Fruit fly (Drosophila melanogaster): ENCODE data around the gene rogdi.

Gene rogdi

DNA sequence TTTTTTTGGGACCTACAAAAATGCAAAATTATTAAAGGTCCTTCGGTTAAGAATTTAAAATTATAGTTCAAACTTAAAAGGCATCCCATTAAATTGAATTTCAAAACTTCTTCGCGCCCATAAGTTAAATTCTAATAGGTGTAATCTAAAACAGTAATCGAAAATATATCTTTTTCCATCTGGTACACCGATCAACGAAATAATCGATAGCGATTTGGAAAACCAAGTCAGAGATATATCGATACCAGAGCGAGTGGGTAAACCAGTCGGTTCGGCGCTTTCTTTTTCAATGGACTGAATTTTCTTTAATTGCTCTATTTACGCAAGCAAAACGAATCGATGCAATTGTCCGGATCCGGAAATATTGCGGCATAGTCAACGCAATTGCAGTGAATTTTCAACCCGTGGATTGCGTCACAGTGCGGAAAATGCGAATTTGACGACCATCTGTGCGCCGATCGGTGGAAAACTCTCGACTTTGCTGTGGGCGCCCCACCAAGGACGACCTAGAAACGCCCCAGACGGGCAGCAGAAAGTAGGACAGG lies 25.1 kb upstream of the rogdi start, which contains the start of gene Fit2:
Fit2 (plus strand) TSS at position 234 of the 545 bp plus-strand sequence.
- TF ChIP-seq pad (GFP tag; optimal IDR thresholded peaks at IDR 0.05) = no peak
- TF ChIP-seq bab1 (GFP tag; optimal IDR thresholded peaks at IDR 0.05) = no peak
- no peak for TF ChIP-seq CG5204 (GFP tag; optimal IDR thresholded peaks at IDR 0.05)
- TF ChIP-seq CG7045 (GFP tag; optimal IDR thresholded peaks at IDR 0.05) = no peak
- TF ChIP-seq cnc (optimal IDR thresholded peaks at IDR 0.05) = no peak
- TF ChIP-seq CG12768 (GFP tag; optimal IDR thresholded peaks at IDR 0.05) = no peak
- TF ChIP-seq Crg-1 (GFP tag; optimal IDR thresholded peaks at IDR 0.05) = no peak
- no peak for TF ChIP-seq CG7101 (tag; optimal IDR thresholded peaks at IDR 0.05)
- no peak for TF ChIP-seq ovo (GFP tag; optimal IDR thresholded peaks at IDR 0.05)

- TF ChIP-seq Hr96 (GFP tag; optimal IDR thresholded peaks at IDR 0.05) = no peak
- no peak for TF ChIP-seq cnc (optimal IDR thresholded peaks at IDR 0.05)
- TF ChIP-seq bab1 (GFP tag; optimal IDR thresholded peaks at IDR 0.05) = no peak
- TF ChIP-seq tj (GFP tag; optimal IDR thresholded peaks at IDR 0.05) = no peak
- no peak for TF ChIP-seq toe (GFP tag; optimal IDR thresholded peaks at IDR 0.05)
- TF ChIP-seq CG12768 (GFP tag; optimal IDR thresholded peaks at IDR 0.05) = no peak
- no peak for TF ChIP-seq Clk (GFP tag; optimal IDR thresholded peaks at IDR 0.05)
- no peak for TF ChIP-seq CG5204 (GFP tag; optimal IDR thresholded peaks at IDR 0.05)
- TF ChIP-seq pad (GFP tag; optimal IDR thresholded peaks at IDR 0.05) = no peak
- no peak for TF ChIP-seq CG14711 (tag; optimal IDR thresholded peaks at IDR 0.05)
- TF ChIP-seq CG1620 (GFP tag; optimal IDR thresholded peaks at IDR 0.05) = no peak
- TF ChIP-seq Crg-1 (GFP tag; optimal IDR thresholded peaks at IDR 0.05) = no peak
- no peak for TF ChIP-seq CG7101 (tag; optimal IDR thresholded peaks at IDR 0.05)
- TF ChIP-seq kay (GFP tag; ENCODE audit: borderline replicate concordance) = no peak
- TF ChIP-seq cic (GFP tag; optimal IDR thresholded peaks at IDR 0.05) = no peak
- TF ChIP-seq CG11617 (GFP tag; optimal IDR thresholded peaks at IDR 0.05) = no peak
- no peak for TF ChIP-seq CG7045 (GFP tag; optimal IDR thresholded peaks at IDR 0.05)
Measured at dm6 chr3L:17027310-17027709, 22.0 kb upstream of the rogdi start, which contains the start of gene CG7730. CG7730 (plus strand) TSS chr3L:17027515.

dm6 chr3L:17031971-17032370 lies 17.3 kb upstream of the rogdi start, which contains the start of gene Ilp8:
Ilp8 (minus strand) TSS chr3L:17032080.
- TF ChIP-seq Crg-1 (GFP tag; optimal IDR thresholded peaks at IDR 0.05) (no peak), CG11617 (GFP tag; optimal IDR thresholded peaks at IDR 0.05) (no peak), Clk (GFP tag; optimal IDR thresholded peaks at IDR 0.05) (no peak)

DNA sequence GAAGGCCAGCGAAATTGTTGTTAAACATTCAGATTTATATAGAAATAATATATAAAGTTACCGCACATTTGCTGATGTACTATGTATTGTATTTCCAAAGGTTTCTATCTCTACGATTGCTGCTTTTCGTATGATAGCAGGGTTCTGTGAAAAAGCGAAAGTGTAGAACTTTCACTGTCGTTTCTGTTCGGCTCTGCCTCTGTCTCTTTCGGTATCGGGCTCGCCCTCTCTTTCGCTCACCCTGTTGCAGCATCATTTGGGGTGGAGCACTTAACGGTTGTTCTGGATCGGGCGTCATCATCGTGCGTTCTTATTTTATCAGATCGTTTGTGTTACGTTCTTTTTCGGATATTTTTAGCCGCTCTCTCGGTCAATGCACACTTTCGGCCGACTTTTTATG lies 16.0 kb upstream of the rogdi start:
- TF ChIP-seq pad (GFP tag; optimal IDR thresholded peaks at IDR 0.05) (no peak), CG14711 (tag; optimal IDR thresholded peaks at IDR 0.05) (no peak), CG7045 (GFP tag; optimal IDR thresholded peaks at IDR 0.05) (no peak), Crg-1 (GFP tag; optimal IDR thresholded peaks at IDR 0.05) (no peak), CG33017 (tag; optimal IDR thresholded peaks at IDR 0.05) (no peak), CG7101 (tag; optimal IDR thresholded peaks at IDR 0.05) (no peak), CG12768 (GFP tag; optimal IDR thresholded peaks at IDR 0.05) (no peak), Hr96 (GFP tag; optimal IDR thresholded peaks at IDR 0.05) (no peak), cic (GFP tag; optimal IDR thresholded peaks at IDR 0.05) (no peak), cnc (optimal IDR thresholded peaks at IDR 0.05) (no peak), CG5204 (GFP tag; optimal IDR thresholded peaks at IDR 0.05) (no peak), Mnt (GFP tag; optimal IDR thresholded peaks at IDR 0.05) (no peak), bab1 (GFP tag; optimal IDR thresholded peaks at IDR 0.05) (no peak)

DNA sequence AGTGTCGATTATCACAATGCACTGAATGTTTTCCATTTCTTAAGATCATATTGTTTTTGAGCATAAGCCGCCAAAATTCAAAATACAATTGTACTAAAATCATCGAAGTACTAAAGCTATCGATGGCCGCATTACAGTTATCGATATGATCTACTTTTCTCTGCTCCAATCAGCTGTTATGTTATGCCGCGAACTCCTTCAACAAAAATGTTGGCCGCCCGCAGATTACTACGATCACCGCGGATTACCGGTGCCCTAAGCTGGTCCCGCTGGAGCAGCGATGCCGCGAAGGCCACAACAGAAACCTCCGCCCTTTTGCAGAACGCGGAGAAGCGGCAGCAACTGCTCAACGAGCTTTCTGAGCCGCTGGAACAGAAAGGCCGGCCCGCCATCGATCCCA lies 13.8 kb upstream of the rogdi start, which contains the start of gene beg:
beg (plus strand) TSS at position 177 of the 400 bp plus-strand sequence.
- no peak for TF ChIP-seq Hr96 (GFP tag; optimal IDR thresholded peaks at IDR 0.05)
- TF ChIP-seq Clk (GFP tag; optimal IDR thresholded peaks at IDR 0.05) = no peak
- TF ChIP-seq ovo (GFP tag; optimal IDR thresholded peaks at IDR 0.05) = no peak
- TF ChIP-seq toe (GFP tag; optimal IDR thresholded peaks at IDR 0.05) = no peak
- TF ChIP-seq CG11617 (GFP tag; optimal IDR thresholded peaks at IDR 0.05) = no peak
- TF ChIP-seq CG33017 (tag; optimal IDR thresholded peaks at IDR 0.05) = no peak
- TF ChIP-seq CG7045 (GFP tag; optimal IDR thresholded peaks at IDR 0.05) = no peak
- no peak for TF ChIP-seq bab1 (GFP tag; optimal IDR thresholded peaks at IDR 0.05)
- TF ChIP-seq CG1620 (GFP tag; optimal IDR thresholded peaks at IDR 0.05) = no peak
- TF ChIP-seq cnc (optimal IDR thresholded peaks at IDR 0.05) = no peak
- no peak for TF ChIP-seq CG14711 (tag; optimal IDR thresholded peaks at IDR 0.05)
- TF ChIP-seq CG7101 (tag; optimal IDR thresholded peaks at IDR 0.05) = no peak

DNA sequence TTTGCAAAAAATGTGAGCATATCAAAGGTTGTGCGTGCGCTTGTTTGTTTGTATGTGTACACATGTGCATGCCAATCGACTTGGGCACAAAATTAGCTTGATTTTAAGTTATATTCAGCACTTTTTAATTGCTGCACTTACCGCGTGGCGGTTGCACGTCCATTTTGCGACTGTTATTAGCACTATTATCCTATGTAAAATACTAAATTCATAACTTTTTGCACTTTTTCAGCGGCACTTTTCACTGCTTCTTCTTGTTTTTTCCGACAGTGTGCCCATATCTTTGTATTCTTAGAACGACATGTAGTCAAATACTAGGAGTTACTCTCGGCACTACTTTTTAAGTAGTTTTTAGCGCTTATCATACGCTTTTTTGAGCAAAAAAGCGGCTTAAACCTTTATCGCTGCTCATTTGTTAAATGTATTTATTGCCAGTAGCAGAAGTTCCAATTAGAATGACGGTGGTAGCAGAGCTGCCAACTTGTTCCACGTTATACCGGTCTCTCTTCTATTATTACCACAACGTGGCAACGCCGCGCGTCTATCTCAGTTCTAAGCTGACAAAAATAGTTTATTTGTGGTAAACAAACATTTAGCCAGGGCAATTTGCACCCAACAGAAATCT lies 6.9 kb upstream of the rogdi start, which contains the start of the genes scaf6 and Papst2:
scaf6 (minus strand) TSS at position 278 of the 625 bp plus-strand sequence.
Papst2 (plus strand) TSS at position 501 of the 625 bp plus-strand sequence.
- TF ChIP-seq CG14711 (tag; optimal IDR thresholded peaks at IDR 0.05) = peak; percentile 41
- peak; percentile 4 for TF ChIP-seq CG7101 (tag; optimal IDR thresholded peaks at IDR 0.05)
- TF ChIP-seq kay (GFP tag; ENCODE audit: borderline replicate concordance) = no peak
- no peak for TF ChIP-seq toe (GFP tag; optimal IDR thresholded peaks at IDR 0.05)
- peak; percentile 84 for TF ChIP-seq Mnt (GFP tag; optimal IDR thresholded peaks at IDR 0.05)
- TF ChIP-seq Hr96 (GFP tag; optimal IDR thresholded peaks at IDR 0.05) = no peak
- peak; percentile 42 for TF ChIP-seq CG11617 (GFP tag; optimal IDR thresholded peaks at IDR 0.05)
- TF ChIP-seq CG1620 (GFP tag; optimal IDR thresholded peaks at IDR 0.05) = peak; percentile 28
